Worm (Caenorhabditis elegans) whole organism, L1 larva: ENCODE results near the gene ram-2.

ENCODE experiments used
- ceh-82 ChIP-seq, 3 experiments: fragments of 150-350 bp in 1 of 3; sonication (generic microtip) in 2 of 3; optimal IDR thresholded peaks; 2 replicates each; lab custom pipeline; 2014 to 2017; ENCODE audit warnings: missing biosample characterization in 3 of 3, missing genetic modification characterization in 3 of 3
- lin-13 ChIP-seq: fragments of 150-350 bp; optimal IDR thresholded peaks from 2 replicates; lab custom pipeline; 2014; ENCODE audit warnings: missing biosample characterization, missing genetic modification reagents, missing genetic modification characterization
- nhr-11 ChIP-seq: fragments of 150-350 bp; optimal IDR thresholded peaks from 2 replicates; lab custom pipeline; 2014; ENCODE audit warnings: missing biosample characterization, missing genetic modification characterization
- pag-3 ChIP-seq: sonication (generic microtip); optimal IDR thresholded peaks from 2 replicates; lab custom pipeline; 2017; ENCODE audit warnings: missing genetic modification characterization, mild to moderate bottlenecking, missing compliant biosample characterization, antibody characterized with exemption, borderline replicate concordance; ENCODE audit not compliant: insufficient read depth

DNA sequence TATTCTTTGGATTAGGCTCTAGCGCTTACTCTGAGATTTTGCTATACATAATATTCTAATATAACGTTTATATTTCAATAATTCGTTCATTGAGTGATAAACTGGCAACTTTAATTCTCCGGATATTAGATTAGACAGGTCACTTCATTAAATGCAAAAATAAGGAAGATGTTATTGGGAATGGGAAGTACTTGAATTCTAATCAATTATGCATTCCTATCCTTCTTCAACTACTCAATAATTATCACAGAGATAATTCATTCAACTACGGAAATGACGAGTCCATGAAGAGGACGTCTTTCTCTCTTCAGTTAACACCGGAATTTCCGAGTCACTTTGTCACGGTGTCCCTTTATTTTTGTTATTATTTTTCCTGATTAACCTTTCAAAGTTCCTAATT lies 46.1 kb downstream of the ram-2 start:
- TF ChIP-seq lin-13 (GFP tag; lab: Kevin White, UChicago) (no peak), pag-3 (tag; lab: Kevin White, UChicago) (no peak), nhr-11 (no peak), ceh-82 (tag; optimal IDR thresholded peaks at IDR 0.05; lab: Kevin White, UChicago) (no peak)
